Worm (Caenorhabditis elegans) whole organism, L4 larva: ENCODE measurements around the gene sdc-3.

ENCODE experiments used
- D1046.2 ChIP-seq: fragments of 200-800 bp; sonication (Bioruptor generic); IDR thresholded peaks from 2 replicates; pipeline ENCODE4 v1.3.6; 2022; ENCODE audit warnings: missing genetic modification characterization, missing compliant biosample characterization
- ZK546.5 ChIP-seq, 2 experiments: sonication (generic microtip); optimal IDR thresholded peaks; 2 replicates each; lab custom pipeline; 2017; ENCODE audit warnings: missing biosample characterization in 2 of 2, missing genetic modification characterization in 2 of 2
- ama-1 ChIP-seq: fragments of 150-350 bp; optimal IDR thresholded peaks from 2 replicates; lab custom pipeline; 2014; ENCODE audit warnings: inconsistent platforms, mixed read lengths
- dmd-8 ChIP-seq: fragments of 200-800 bp; sonication (Bioruptor generic); IDR thresholded peaks from 2 replicates; pipeline ENCODE4 v1.3.6; 2022; ENCODE audit warnings: missing genetic modification characterization, missing compliant biosample characterization
- dmd-9 ChIP-seq: fragments of 200-800 bp; sonication (Bioruptor generic); IDR thresholded peaks from 2 replicates; pipeline ENCODE4 v1.3.6; 2022; ENCODE audit warnings: missing genetic modification reagents, missing genetic modification characterization, missing compliant biosample characterization
- fos-1 ChIP-seq: fragments of 150-350 bp; optimal IDR thresholded peaks from 2 replicates; lab custom pipeline; 2014; ENCODE audit warnings: missing biosample characterization, missing genetic modification characterization
- hlh-30 ChIP-seq: sonication (generic microtip); optimal IDR thresholded peaks from 2 replicates; lab custom pipeline; 2017; ENCODE audit warnings: antibody characterized with exemption, mild to moderate bottlenecking, missing genetic modification characterization, missing compliant biosample characterization; ENCODE audit not compliant: insufficient read depth
- lim-7 ChIP-seq: fragments of 200-800 bp; sonication (Bioruptor generic); IDR thresholded peaks from 2 replicates; pipeline ENCODE4 v1.3.6; 2022; ENCODE audit warnings: missing genetic modification characterization, missing compliant biosample characterization
- lin-13 ChIP-seq: fragments of 150-350 bp; optimal IDR thresholded peaks from 2 replicates; lab custom pipeline; 2014; ENCODE audit warnings: missing biosample characterization, missing genetic modification reagents, missing genetic modification characterization
- mdl-1 ChIP-seq, 2 experiments: fragments of 150-350 bp in 1 of 2; sonication (generic microtip) in 1 of 2; optimal IDR thresholded peaks; 2 replicates each; lab custom pipeline; 2014 to 2017; ENCODE audit warnings: missing biosample characterization in 2 of 2, missing genetic modification characterization in 2 of 2
- nhr-77 ChIP-seq: fragments of 150-350 bp; optimal IDR thresholded peaks from 2 replicates; lab custom pipeline; 2014; ENCODE audit warnings: missing biosample characterization, missing genetic modification characterization
- pha-4 ChIP-seq, 2 experiments: fragments of 150-350 bp in 1 of 2; fragments of 200-800 bp in 1 of 2; sonication (Bioruptor generic) in 1 of 2; IDR thresholded peaks in 1 of 2; optimal IDR thresholded peaks in 1 of 2; 2 replicates each; pipeline versions ENCODE4 v1.3.6 to Lab custom; 2014 to 2022; ENCODE audit warnings: missing genetic modification characterization in 2 of 2, missing genetic modification reagents in 2 of 2, missing biosample characterization in 1 of 2, missing compliant biosample characterization in 1 of 2
- pqm-1 ChIP-seq: sonication (generic microtip); optimal IDR thresholded peaks from 2 replicates; lab custom pipeline; 2017; ENCODE audit warnings: missing biosample characterization, missing genetic modification characterization

ce11 chrV:15000055-15000704 lies 47.8 kb downstream of the sdc-3 start, which contains the start of gene rps-16:
- peak; percentile 38 for TF ChIP-seq lin-13 (GFP tag; lab: Kevin White, UChicago)
- TF ChIP-seq D1046.2 (GFP tag; lab: Robert Waterston, UW), result no peak
- TF ChIP-seq mdl-1 (tag; optimal IDR thresholded peaks at IDR 0.05; lab: Kevin White, UChicago), result no peak
- TF ChIP-seq nhr-77 (tag; lab: Kevin White, UChicago), result no peak
- no peak for TF ChIP-seq lim-7 (GFP tag; lab: Robert Waterston, UW)
- peak; percentile 64; the same call in 1 of the 2 replicates for TF ChIP-seq pha-4 (GFP tag; IDR thresholded peaks at IDR 0.05; lab: Robert Waterston, UW)
- TF ChIP-seq pha-4 (tag; optimal IDR thresholded peaks at IDR 0.05; lab: Kevin White, UChicago), result no peak
- no peak for TF ChIP-seq hlh-30 (tag; lab: Kevin White, UChicago)
- TF ChIP-seq dmd-8 (GFP tag; lab: Robert Waterston, UW), result no peak
- no peak for TF ChIP-seq pqm-1 (tag; lab: Kevin White, UChicago)
- no peak for TF ChIP-seq ZK546.5 (tag; optimal IDR thresholded peaks at IDR 0.05; lab: Kevin White, UChicago)
- TF ChIP-seq dmd-9 (GFP tag; lab: Robert Waterston, UW), result no peak
- TF ChIP-seq ama-1 (lab: Kevin White, UChicago), result no peak
- no peak for TF ChIP-seq fos-1 (tag; lab: Kevin White, UChicago)
